Fruit fly (Drosophila melanogaster): ENCODE measurements around the gene CG33635.
A peak's percentile ranks its signal among the peaks of the same experiment; 100 is the strongest.

dm6 chr2L:161453-162175, 3.1 kb upstream of the CG33635 start:
- no peak for TF ChIP-seq CG9948 (tag; optimal IDR thresholded peaks at IDR 0.05)
- TF ChIP-seq CG13204 (GFP tag; optimal IDR thresholded peaks at IDR 0.05): peak; percentile 28
- TF ChIP-seq CG34367 (tag; optimal IDR thresholded peaks at IDR 0.05): peak; percentile 29
